Fruit fly (Drosophila melanogaster) whole organism, adult: ENCODE measurements around the gene CG17242.

Source experiments
- CG11617 ChIP-seq: fragments of 200-800 bp; sonication (Bioruptor generic); optimal IDR thresholded peaks from 2 replicates; lab custom pipeline; 2017; ENCODE audit warnings: mild to moderate bottlenecking, missing biosample characterization, missing genetic modification reagents, missing genetic modification characterization
- CG12768 ChIP-seq: fragments of 200-800 bp; sonication (Bioruptor generic); optimal IDR thresholded peaks from 2 replicates; lab custom pipeline; 2017; ENCODE audit warnings: missing biosample characterization, missing genetic modification characterization, mild to moderate bottlenecking, moderate library complexity, missing genetic modification reagents
- CG14711 ChIP-seq: fragments of 200-800 bp; sonication (Bioruptor generic); optimal IDR thresholded peaks from 2 replicates; lab custom pipeline; 2018; ENCODE audit warnings: missing biosample characterization, mild to moderate bottlenecking, missing genetic modification characterization, moderate library complexity
- CG1620 ChIP-seq: fragments of 200-800 bp; sonication (Bioruptor generic); optimal IDR thresholded peaks from 2 replicates; lab custom pipeline; 2016; ENCODE audit warnings: missing biosample characterization, missing genetic modification characterization
- CG33017 ChIP-seq: fragments of 200-800 bp; sonication (Bioruptor generic); optimal IDR thresholded peaks from 2 replicates; lab custom pipeline; 2018; ENCODE audit warnings: missing biosample characterization, mild to moderate bottlenecking, missing genetic modification characterization, moderate library complexity
- CG5204 ChIP-seq: fragments of 200-800 bp; sonication (Bioruptor generic); optimal IDR thresholded peaks from 2 replicates; lab custom pipeline; 2016; ENCODE audit warnings: missing biosample characterization, missing genetic modification characterization
- CG7045 ChIP-seq: fragments of 200-800 bp; sonication (Bioruptor generic); optimal IDR thresholded peaks from 2 replicates; lab custom pipeline; 2017; ENCODE audit warnings: missing biosample characterization, mild to moderate bottlenecking, missing genetic modification characterization
- CG7101 ChIP-seq: fragments of 200-800 bp; sonication (Bioruptor generic); optimal IDR thresholded peaks from 2 replicates; lab custom pipeline; 2018; ENCODE audit warnings: missing biosample characterization, mild to moderate bottlenecking, missing genetic modification characterization, moderate library complexity
- Clk ChIP-seq: fragments of 200-800 bp; sonication (Bioruptor generic); optimal IDR thresholded peaks from 2 replicates; lab custom pipeline; 2017; ENCODE audit warnings: missing biosample characterization, missing genetic modification characterization
- Crg-1 ChIP-seq: fragments of 200-800 bp; sonication (Bioruptor generic); optimal IDR thresholded peaks from 2 replicates; lab custom pipeline; 2016; ENCODE audit warnings: missing biosample characterization, missing genetic modification characterization
- Hr96 ChIP-seq: fragments of 200-800 bp; sonication (Bioruptor generic); optimal IDR thresholded peaks from 2 replicates; lab custom pipeline; 2016; ENCODE audit warnings: missing biosample characterization, missing genetic modification characterization
- Mnt ChIP-seq: fragments of 200-800 bp; sonication (Bioruptor generic); optimal IDR thresholded peaks from 2 replicates; lab custom pipeline; 2016; ENCODE audit warnings: missing biosample characterization, mild to moderate bottlenecking, missing genetic modification characterization
- bab1 ChIP-seq: fragments of 200-800 bp; sonication (Bioruptor generic); optimal IDR thresholded peaks from 3 replicates; lab custom pipeline; 2019; ENCODE audit warnings: missing biosample characterization, mild to moderate bottlenecking, missing genetic modification characterization, moderate library complexity
- cic ChIP-seq: fragments of 200-800 bp; sonication (Bioruptor generic); optimal IDR thresholded peaks from 2 replicates; lab custom pipeline; 2017; ENCODE audit warnings: missing biosample characterization, mild to moderate bottlenecking, missing genetic modification characterization, moderate library complexity
- cnc ChIP-seq, 2 experiments: fragments of >200 bp; optimal IDR thresholded peaks; 2 replicates each; lab custom pipeline; 2017
- kay ChIP-seq: fragments of 200-800 bp; sonication (Bioruptor generic); peaks from one replicate; lab custom pipeline; 2016; ENCODE audit warnings: missing biosample characterization, missing genetic modification characterization, borderline replicate concordance
- ovo ChIP-seq: fragments of 200-800 bp; sonication (Bioruptor generic); optimal IDR thresholded peaks from 2 replicates; lab custom pipeline; 2016; ENCODE audit warnings: missing biosample characterization, missing genetic modification characterization
- pad ChIP-seq: fragments of 200-800 bp; sonication (Bioruptor generic); optimal IDR thresholded peaks from 3 replicates; lab custom pipeline; 2017; ENCODE audit warnings: missing biosample characterization, missing genetic modification characterization, mild to moderate bottlenecking, moderate library complexity, missing genetic modification reagents
- tj ChIP-seq: fragments of 200-800 bp; sonication (Bioruptor generic); optimal IDR thresholded peaks from 3 replicates; lab custom pipeline; 2017; ENCODE audit warnings: missing biosample characterization, mild to moderate bottlenecking, missing genetic modification characterization, moderate library complexity
- toe ChIP-seq: fragments of 200-800 bp; sonication (Bioruptor generic); optimal IDR thresholded peaks from 2 replicates; lab custom pipeline; 2016; ENCODE audit warnings: missing biosample characterization, missing genetic modification characterization

Gene CG17242

DNA sequence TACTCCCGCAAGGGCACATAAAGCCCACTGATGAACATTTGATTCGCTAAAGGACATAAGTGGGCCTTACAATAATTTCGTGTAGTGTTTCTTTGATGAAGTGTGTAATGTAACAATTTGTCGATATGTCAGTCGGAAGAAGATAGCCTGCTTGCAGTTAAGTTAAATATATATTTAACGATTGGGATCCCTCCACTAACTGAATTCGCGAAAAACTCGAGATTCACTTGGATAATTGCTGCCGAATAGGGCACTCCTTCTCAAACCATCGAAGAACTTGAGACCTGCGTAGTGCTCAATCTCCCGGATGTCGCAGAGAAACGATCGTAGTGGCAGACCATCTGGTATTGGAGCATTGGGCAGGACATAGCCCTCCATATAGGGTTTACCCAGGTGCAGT, 30.8 kb downstream of the CG17242 start, which contains the start of gene Tengl3:
Tengl3 (minus strand) TSS at position 101 of the 400 bp plus-strand sequence.
- TF ChIP-seq CG1620 (GFP tag; lab: Kevin White, UChicago) (no peak), tj (GFP tag; lab: Kevin White, UChicago) (no peak), Hr96 (no peak), pad (GFP tag; lab: Kevin White, UChicago) (no peak), cnc (optimal IDR thresholded peaks at IDR 0.05; lab: Kevin White, UChicago) (no peak), toe (GFP tag; lab: Kevin White, UChicago) (no peak), Mnt (GFP tag; lab: Kevin White, UChicago) (no peak), ovo (GFP tag; lab: Kevin White, UChicago) (no peak), CG14711 (tag; lab: Kevin White, UChicago) (no peak)

DNA sequence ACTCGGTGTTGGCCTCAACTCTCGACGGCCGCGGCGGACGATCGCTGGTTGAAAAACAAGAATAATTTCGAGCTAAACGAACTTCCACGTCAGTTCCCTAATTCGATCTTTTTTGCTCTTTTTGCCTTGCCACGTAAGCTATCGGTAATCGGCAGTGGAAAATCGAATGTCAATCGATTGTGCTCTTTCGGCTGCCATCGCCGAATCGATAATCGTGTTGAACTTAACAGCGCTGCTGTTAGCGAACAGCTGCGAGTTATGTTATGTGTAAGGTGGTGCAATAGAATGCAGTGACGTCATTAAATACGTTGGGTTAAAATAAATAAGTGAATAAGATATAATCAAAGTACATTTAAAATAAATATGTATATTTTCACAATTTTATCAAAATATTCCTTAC, 32.2 kb downstream of the CG17242 start, which contains the start of gene Sec24CD:
Sec24CD (minus strand) TSS at position 123 of the 400 bp plus-strand sequence.
- TF ChIP-seq cic (peak; percentile 69), Clk (no peak), bab1 (GFP tag; lab: Kevin White, UChicago) (peak; percentile 69), CG12768 (GFP tag; lab: Kevin White, UChicago) (peak; percentile 39), Mnt (GFP tag; lab: Kevin White, UChicago) (peak; percentile 33), kay (peak; percentile 97), CG7101 (tag; lab: Kevin White, UChicago) (peak; percentile 30), CG7045 (GFP tag; lab: Kevin White, UChicago) (no peak), tj (GFP tag; lab: Kevin White, UChicago) (peak; percentile 22), CG14711 (tag; lab: Kevin White, UChicago) (no peak)

DNA sequence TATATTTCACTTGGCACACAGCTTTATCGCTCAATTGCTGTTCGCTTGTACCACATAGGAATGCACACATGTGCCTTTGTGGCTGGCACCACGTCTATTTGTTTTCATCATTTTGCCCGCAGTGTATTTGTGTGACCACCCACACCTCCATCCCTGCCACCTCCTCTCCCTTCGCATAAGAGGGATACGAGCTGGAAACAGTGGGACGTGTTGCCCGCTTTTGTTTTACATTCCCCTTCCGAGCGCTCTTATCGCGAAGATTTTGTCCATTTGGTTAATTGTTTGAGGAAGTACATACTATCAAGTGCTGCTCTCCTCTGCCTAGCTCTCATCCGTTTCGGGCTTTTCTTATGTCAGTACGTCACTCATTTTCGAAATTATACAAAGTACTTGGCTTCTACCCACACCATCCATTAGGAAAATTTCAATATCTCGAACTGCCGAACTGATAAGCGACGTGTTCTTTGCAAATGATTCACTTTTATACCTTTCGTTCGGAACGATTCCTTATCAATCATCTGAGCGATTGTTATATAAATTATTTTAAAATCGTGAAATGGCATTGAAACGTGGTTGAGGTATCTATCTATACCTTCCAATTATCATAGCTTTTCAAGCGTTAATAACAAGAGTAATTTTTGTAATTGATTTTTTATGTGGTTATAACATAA, 40.6 kb downstream of the CG17242 start:
- TF ChIP-seq Clk (no peak), CG33017 (tag; lab: Kevin White, UChicago) (no peak), Crg-1 (GFP tag; lab: Kevin White, UChicago) (no peak), CG5204 (no peak), Hr96 (no peak), cnc (optimal IDR thresholded peaks at IDR 0.05; lab: Kevin White, UChicago) (no peak), tj (GFP tag; lab: Kevin White, UChicago) (no peak), pad (GFP tag; lab: Kevin White, UChicago) (peak; percentile 39), toe (GFP tag; lab: Kevin White, UChicago) (no peak), kay (peak; percentile 1), bab1 (GFP tag; lab: Kevin White, UChicago) (no peak), CG1620 (GFP tag; lab: Kevin White, UChicago) (no peak), Mnt (GFP tag; lab: Kevin White, UChicago) (peak; percentile 51), CG7101 (tag; lab: Kevin White, UChicago) (no peak), CG7045 (GFP tag; lab: Kevin White, UChicago) (no peak), CG12768 (GFP tag; lab: Kevin White, UChicago) (peak; percentile 66), ovo (GFP tag; lab: Kevin White, UChicago) (no peak), cic (peak; percentile 61), CG11617 (GFP tag; lab: Kevin White, UChicago) (no peak), CG14711 (tag; lab: Kevin White, UChicago) (no peak)

DNA sequence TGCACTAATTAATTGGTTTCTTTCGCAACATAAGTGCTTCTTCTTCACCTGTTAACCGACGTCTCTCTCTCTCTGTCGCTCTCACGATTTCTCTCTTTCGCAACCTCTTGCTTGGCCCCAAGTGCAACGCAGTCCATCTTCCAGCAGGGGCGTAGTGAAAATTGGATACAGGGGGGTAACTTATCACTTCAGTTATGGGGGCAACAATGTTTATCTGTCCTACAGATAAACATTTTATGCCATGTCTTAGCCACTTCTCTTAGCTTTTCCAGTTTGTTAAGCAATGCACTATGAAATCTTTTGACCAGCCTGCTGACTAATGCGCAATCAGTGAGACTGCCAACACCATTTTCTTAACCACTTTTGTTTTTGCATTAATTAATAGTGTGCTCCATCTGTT, 41.6 kb downstream of the CG17242 start:
- TF ChIP-seq CG33017 (tag; lab: Kevin White, UChicago) (peak; percentile 40), Mnt (GFP tag; lab: Kevin White, UChicago) (no peak), CG11617 (GFP tag; lab: Kevin White, UChicago) (no peak), Clk (no peak), Crg-1 (GFP tag; lab: Kevin White, UChicago) (no peak), CG1620 (GFP tag; lab: Kevin White, UChicago) (peak; percentile 9), CG14711 (tag; lab: Kevin White, UChicago) (peak; percentile 7), CG7045 (GFP tag; lab: Kevin White, UChicago) (peak; percentile 23), tj (GFP tag; lab: Kevin White, UChicago) (no peak), cnc (optimal IDR thresholded peaks at IDR 0.05; lab: Kevin White, UChicago) (no peak), CG12768 (GFP tag; lab: Kevin White, UChicago) (no peak), Hr96 (no peak), pad (GFP tag; lab: Kevin White, UChicago) (no peak), cic (no peak), bab1 (GFP tag; lab: Kevin White, UChicago) (no peak), CG5204 (no peak), toe (GFP tag; lab: Kevin White, UChicago) (no peak), ovo (GFP tag; lab: Kevin White, UChicago) (no peak), CG7101 (tag; lab: Kevin White, UChicago) (peak; percentile 49), kay (peak; percentile 84)

DNA sequence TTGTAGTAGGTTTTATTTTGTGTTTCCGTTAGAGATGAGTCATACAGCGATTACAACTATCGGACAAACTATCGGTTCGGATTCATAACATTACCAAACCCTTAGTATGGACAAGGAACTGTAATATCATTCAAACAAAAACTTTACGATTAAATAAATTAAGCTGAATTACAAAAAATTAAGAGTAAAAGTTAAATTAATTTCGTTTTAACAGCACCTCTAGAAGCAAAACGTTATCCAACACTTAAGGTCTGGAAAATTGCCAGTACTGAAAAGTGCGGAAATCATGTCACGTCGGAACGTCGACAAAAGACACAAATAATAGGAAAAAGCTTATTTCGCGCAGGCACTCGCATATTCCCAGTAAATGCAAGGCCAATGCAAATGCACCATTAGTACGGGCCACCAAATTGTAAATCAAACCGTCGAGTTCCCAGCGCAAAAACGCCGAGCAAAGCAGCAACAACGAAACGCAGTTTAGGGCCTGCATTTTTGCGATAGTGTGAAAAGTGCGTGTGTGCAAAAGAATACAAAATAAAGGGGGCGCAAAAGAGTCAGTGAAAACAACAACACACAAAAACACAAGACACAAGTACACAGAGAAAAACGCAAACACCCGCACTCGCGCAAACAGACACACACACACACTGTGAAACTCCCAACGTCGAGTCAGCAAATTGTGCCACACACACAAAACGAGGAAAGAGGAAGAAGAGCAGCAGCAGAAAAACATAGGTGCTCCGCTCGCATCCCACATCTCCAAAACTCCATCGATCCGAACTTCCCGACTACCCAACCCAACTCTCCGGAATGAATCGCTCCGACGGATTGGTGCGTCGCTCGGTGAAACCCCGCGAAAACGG, 42.5 kb downstream of the CG17242 start, which contains the start of the genes CG15387 and sau:
CG15387 (minus strand) TSS at position 36 of the 863 bp plus-strand sequence.
sau (plus strand) TSS at position 84 of the 863 bp plus-strand sequence.
- peak; percentile 88 for TF ChIP-seq ovo (GFP tag; lab: Kevin White, UChicago)
- peak; percentile 62 for TF ChIP-seq cic
- peak; percentile 92 for TF ChIP-seq Mnt (GFP tag; lab: Kevin White, UChicago)
- TF ChIP-seq bab1 (GFP tag; lab: Kevin White, UChicago): peak; percentile 90
- TF ChIP-seq Clk: peak; percentile 87
- TF ChIP-seq CG1620 (GFP tag; lab: Kevin White, UChicago): peak; percentile 96
- peak; percentile 89 for TF ChIP-seq CG7045 (GFP tag; lab: Kevin White, UChicago)
- peak; percentile 97 for TF ChIP-seq kay
- TF ChIP-seq CG5204: peak; percentile 96
- TF ChIP-seq Crg-1 (GFP tag; lab: Kevin White, UChicago): peak; percentile 95
- peak; percentile 92 for TF ChIP-seq CG12768 (GFP tag; lab: Kevin White, UChicago)
- peak; percentile 95 for TF ChIP-seq CG11617 (GFP tag; lab: Kevin White, UChicago)
- peak; percentile 96 for TF ChIP-seq toe (GFP tag; lab: Kevin White, UChicago)
- peak; percentile 87 for TF ChIP-seq pad (GFP tag; lab: Kevin White, UChicago)
- TF ChIP-seq CG7101 (tag; lab: Kevin White, UChicago): peak; percentile 94
- TF ChIP-seq cnc (optimal IDR thresholded peaks at IDR 0.05; lab: Kevin White, UChicago): no peak
- peak; percentile 96 for TF ChIP-seq Hr96
- TF ChIP-seq tj (GFP tag; lab: Kevin White, UChicago): peak; percentile 93
- TF ChIP-seq CG33017 (tag; lab: Kevin White, UChicago): peak; percentile 89
- TF ChIP-seq CG14711 (tag; lab: Kevin White, UChicago): peak; percentile 88
